Fruit fly (Drosophila melanogaster): ENCODE measurements around the gene glec.
A peak's percentile ranks its signal among the peaks of the same experiment; 100 is the strongest.

glec gene

DNA sequence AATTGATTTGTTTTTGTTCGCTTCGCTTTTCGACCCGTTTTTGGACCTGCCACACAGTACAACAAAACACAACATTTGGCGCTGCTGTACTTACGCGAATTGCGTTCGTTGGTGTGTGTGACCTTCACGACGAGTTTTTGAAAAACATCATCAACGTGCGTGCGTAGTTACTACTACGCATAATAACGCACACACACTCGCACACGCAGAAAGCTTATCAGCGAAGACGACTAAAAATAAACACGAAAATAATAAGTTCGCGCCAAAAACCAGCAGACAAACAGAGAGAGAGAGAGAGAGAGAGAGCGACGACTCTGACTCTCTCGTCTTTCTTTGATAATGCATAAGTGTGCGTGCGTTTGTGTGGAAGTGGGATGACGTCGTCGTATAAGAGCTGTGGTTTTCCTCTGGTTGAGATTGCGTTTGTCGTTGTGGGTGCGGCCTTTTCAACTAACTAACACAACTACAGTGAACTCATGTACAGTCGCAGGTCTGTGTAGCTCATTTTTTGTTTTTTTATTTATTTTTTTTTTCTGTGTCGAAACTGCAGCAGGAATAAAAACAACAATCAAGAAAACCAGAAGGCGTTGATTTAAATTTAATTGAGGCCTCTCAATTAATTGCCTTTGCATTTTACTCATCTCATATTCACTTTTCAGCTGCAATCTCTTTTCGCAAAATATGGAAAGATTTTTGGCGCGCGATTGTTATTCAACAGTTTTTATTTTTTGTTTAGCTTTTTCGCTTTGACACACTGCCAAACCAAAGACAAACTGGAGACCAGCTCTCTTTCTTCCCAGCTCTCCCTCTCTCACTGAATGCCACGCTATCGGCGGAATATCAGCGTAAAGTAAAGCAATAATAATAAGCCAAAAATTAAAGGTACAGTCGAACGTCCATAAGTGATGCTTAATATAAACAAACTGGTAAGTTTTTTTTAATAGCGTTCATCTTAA lies 2.2 kb downstream of the glec start:
- TF ChIP-seq CG31388 (GFP tag; optimal IDR thresholded peaks at IDR 0.05) (no peak), CG7372 (GFP tag; IDR thresholded peaks at IDR 0.05) (no peak), CG3838 (GFP tag; optimal IDR thresholded peaks at IDR 0.05) (no peak), Aef1 (GFP tag; IDR thresholded peaks at IDR 0.05) (no peak), Mad (GFP tag; optimal IDR thresholded peaks at IDR 0.05) (no peak), stwl (tag; optimal IDR thresholded peaks at IDR 0.05) (no peak), CG10431 (GFP tag; optimal IDR thresholded peaks at IDR 0.05) (peak; percentile 51), CG12236 (GFP tag; optimal IDR thresholded peaks at IDR 0.05) (no peak), CG14965 (GFP tag; optimal IDR thresholded peaks at IDR 0.05; ENCODE audit: borderline replicate concordance) (peak; percentile 1), CG2120 (GFP tag; optimal IDR thresholded peaks at IDR 0.05) (peak; percentile 18), CG6765 (GFP tag; optimal IDR thresholded peaks at IDR 0.05) (no peak), ftz-f1 (GFP tag; optimal IDR thresholded peaks at IDR 0.05) (peak; percentile 96), CG32772 (GFP tag; IDR thresholded peaks at IDR 0.05) (peak; percentile 61), Ada2b (GFP tag; IDR thresholded peaks at IDR 0.05) (no peak), fd64A (GFP tag; optimal IDR thresholded peaks at IDR 0.05) (no peak), PHDP (tag; optimal IDR thresholded peaks at IDR 0.05) (no peak), D19B (GFP tag; optimal IDR thresholded peaks at IDR 0.05) (peak; percentile 7), CG6854 (GFP tag; optimal IDR thresholded peaks at IDR 0.05) (no peak), grau (tag; optimal IDR thresholded peaks at IDR 0.05) (peak; percentile 79), nmo (GFP tag; optimal IDR thresholded peaks at IDR 0.05) (no peak), dpn (GFP tag; optimal IDR thresholded peaks at IDR 0.05) (no peak), psq (GFP tag; optimal IDR thresholded peaks at IDR 0.05) (peak; percentile 70), Xrp1 (GFP tag; IDR thresholded peaks at IDR 0.05) (peak; percentile 32; the same call in 1 of the 2 replicates), wdn (GFP tag; IDR thresholded peaks at IDR 0.05) (peak; percentile 28), pho (GFP tag; optimal IDR thresholded peaks at IDR 0.05) (no peak), Adf1 (GFP tag; IDR thresholded peaks at IDR 0.05) (peak; percentile 45; the same call in 1 of the 2 replicates), chinmo (GFP tag; IDR thresholded peaks at IDR 0.05; ENCODE audit: partially characterized antibody) (peak; percentile 94), ttk (GFP tag; IDR thresholded peaks at IDR 0.05) (no peak), Ptx1 (GFP tag; IDR thresholded peaks at IDR 0.05) (0 out of 2 replicates have a peak, but pooled peaks have one; percentile 17), ERR (GFP tag; optimal IDR thresholded peaks at IDR 0.05) (peak; percentile 86), CG9817 (tag; optimal IDR thresholded peaks at IDR 0.05) (no peak), CG17829 (tag; optimal IDR thresholded peaks at IDR 0.05) (no peak), CG10565 (GFP tag; optimal IDR thresholded peaks at IDR 0.05) (no peak), run (tag; optimal IDR thresholded peaks at IDR 0.05) (peak; percentile 8), CG4820 (GFP tag; optimal IDR thresholded peaks at IDR 0.05) (no peak), CG13287 (GFP tag; IDR thresholded peaks at IDR 0.05; ENCODE audit: partially characterized antibody) (peak; percentile 49), CG6272 (GFP tag; IDR thresholded peaks at IDR 0.05) (no peak), CG10267 (tag; optimal IDR thresholded peaks at IDR 0.05) (no peak), dmrt11E (tag; optimal IDR thresholded peaks at IDR 0.05) (no peak), E2f2 (GFP tag; IDR thresholded peaks at IDR 0.05) (no peak; the same call in none of the 2 replicates), Dfd (GFP tag; optimal IDR thresholded peaks at IDR 0.05) (no peak), CG4617 (GFP tag; optimal IDR thresholded peaks at IDR 0.05; ENCODE audit: borderline replicate concordance) (no peak), CG6683 (GFP tag; optimal IDR thresholded peaks at IDR 0.05) (no peak), chn (GFP tag; optimal IDR thresholded peaks at IDR 0.05) (no peak), C15 (GFP tag; IDR thresholded peaks at IDR 0.05) (no peak), CG16863 (GFP tag; optimal IDR thresholded peaks at IDR 0.05) (no peak), jumu (GFP tag; optimal IDR thresholded peaks at IDR 0.05) (no peak), gcm (GFP tag; optimal IDR thresholded peaks at IDR 0.05) (no peak), CG7357 (GFP tag; IDR thresholded peaks at IDR 0.05) (no peak)
